Fruit fly (Drosophila melanogaster) Kc167 (cell line): ENCODE measurements around the gene CG6951.

Source experiments
- Myc ChIP-seq: fragments of >200 bp; optimal IDR thresholded peaks from 2 replicates; lab custom pipeline; 2017; ENCODE audit warnings: missing external identifiers
- Sin3A ChIP-seq: fragments of >200 bp; optimal IDR thresholded peaks from 2 replicates; lab custom pipeline; 2018; ENCODE audit warnings: missing external identifiers
- h ChIP-seq: fragments of >200 bp; optimal IDR thresholded peaks from 3 replicates; lab custom pipeline; 2018; ENCODE audit warnings: missing external identifiers
- psq ChIP-seq: fragments of >200 bp; optimal IDR thresholded peaks from 2 replicates; lab custom pipeline; 2017; ENCODE audit warnings: missing external identifiers

DNA sequence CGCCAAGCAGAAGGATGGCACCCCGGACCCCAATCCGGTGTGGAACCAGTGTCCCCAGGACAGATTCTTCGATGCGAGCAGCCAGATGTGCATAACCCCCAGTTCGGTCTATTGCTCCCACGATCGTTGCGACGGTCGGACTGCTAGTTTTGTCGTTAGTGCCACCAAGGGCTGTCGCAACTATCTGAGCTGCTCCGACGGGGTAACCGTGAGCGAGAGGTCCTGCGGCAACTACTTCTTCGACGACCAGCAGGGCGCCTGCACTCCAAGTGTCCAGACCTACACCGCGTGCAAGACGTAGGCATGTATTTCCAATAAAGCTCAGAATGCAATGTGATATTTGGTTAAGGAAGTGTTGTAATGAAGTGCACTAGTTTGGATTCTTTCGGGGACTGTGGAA is 18.4 kb upstream of the CG6951 start:
- TF ChIP-seq h (lab: Kevin White, UChicago) (no peak), Sin3A (no peak), psq (lab: Kevin White, UChicago) (no peak), Myc (lab: Kevin White, UChicago) (no peak)
